Worm (Caenorhabditis elegans): ENCODE measurements around the gene W04H10.5.

DNA sequence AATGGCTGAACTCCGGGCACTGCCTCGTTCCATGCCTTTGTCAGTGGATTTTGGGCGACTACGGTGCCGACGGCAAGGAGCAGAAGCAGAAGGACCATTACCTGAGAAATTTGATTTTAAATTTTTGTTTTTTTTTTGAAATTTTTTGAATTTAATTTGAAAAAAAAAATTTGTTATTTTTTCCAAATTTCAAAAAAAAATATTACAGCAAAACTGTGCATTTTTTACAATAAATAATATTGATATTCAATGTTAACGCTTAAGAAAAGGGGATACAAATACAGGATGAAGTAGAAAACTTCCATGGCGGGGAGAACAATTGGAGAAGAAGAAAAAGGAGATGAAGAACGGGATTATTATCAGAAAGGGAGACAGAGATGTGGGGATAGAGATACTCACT lies 34.1 kb upstream of the W04H10.5 start, which contains the start of gene mlt-8:
- TF ChIP-seq aly-2 (tag; optimal IDR thresholded peaks at IDR 0.05) (no peak), snpc-4 (tag; optimal IDR thresholded peaks at IDR 0.05) (no peak), R02D3.7 (tag; optimal IDR thresholded peaks at IDR 0.05) (no peak)
